Fruit fly (Drosophila melanogaster): ENCODE measurements around the gene Npc2c.

Npc2c gene

DNA sequence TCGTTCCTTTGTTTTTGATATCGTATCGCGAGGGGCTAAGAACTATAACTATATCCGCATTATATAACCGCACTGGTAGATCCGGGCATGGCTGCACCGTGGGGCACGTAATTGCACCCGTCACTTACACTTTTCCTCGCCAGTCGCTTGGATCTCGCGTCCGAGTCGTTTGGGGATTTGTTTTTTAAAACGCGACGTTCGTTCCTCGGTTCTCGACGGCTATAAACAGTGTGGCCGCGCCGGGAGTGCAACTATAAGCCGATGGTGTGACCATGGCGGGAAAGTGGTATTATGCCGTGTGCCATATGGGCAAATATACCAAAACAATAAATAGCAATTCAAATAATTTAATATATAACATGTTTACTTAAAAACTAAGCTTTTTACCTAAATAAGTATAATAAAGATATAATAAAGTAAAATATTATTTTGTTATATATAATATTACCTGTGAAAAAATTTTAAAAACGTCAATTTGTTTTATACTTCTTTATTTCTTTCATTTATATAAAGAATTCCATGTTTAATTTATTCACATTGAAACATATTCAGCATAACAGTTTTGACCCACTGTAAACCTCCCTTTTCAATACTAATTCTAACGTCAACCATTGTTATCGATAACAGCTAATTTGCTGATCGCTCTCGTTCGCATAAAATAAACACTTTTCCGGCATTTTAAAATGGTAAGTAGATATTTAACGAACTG is 17.2 kb upstream of the Npc2c start, which contains the start of the genes Mical and CG3909 (continued):
- TF ChIP-seq dysf (GFP tag; IDR thresholded peaks at IDR 0.05) (peak; percentile 90), grau (tag; optimal IDR thresholded peaks at IDR 0.05) (peak; percentile 90), gfzf (GFP tag; optimal IDR thresholded peaks at IDR 0.05) (peak; percentile 81), Meics (GFP tag; optimal IDR thresholded peaks at IDR 0.05) (peak; percentile 84), inv (GFP tag; IDR thresholded peaks at IDR 0.05; ENCODE audit: partially characterized antibody) (peak; percentile 32), Nf-YB (GFP tag; optimal IDR thresholded peaks at IDR 0.05) (peak; percentile 70), CG32772 (GFP tag; IDR thresholded peaks at IDR 0.05) (peak; percentile 88), tx (GFP tag; optimal IDR thresholded peaks at IDR 0.05) (peak; percentile 43), unc-4 (GFP tag; IDR thresholded peaks at IDR 0.05; ENCODE audit: partially characterized antibody) (no peak; the same call in 1 of the 2 replicates), CG14050 (GFP tag; IDR thresholded peaks at IDR 0.05) (peak; percentile 75; the same call in 2 of the 3 replicates), CG9932 (GFP tag; IDR thresholded peaks at IDR 0.05) (peak; percentile 96), CG11247 (GFP tag; IDR thresholded peaks at IDR 0.05) (peak; percentile 91), CG12744 (GFP tag; optimal IDR thresholded peaks at IDR 0.05) (no peak), HLHmδ (GFP tag; optimal IDR thresholded peaks at IDR 0.05) (peak; percentile 72), dmrt11E (tag; optimal IDR thresholded peaks at IDR 0.05) (peak; percentile 85), cg (GFP tag; optimal IDR thresholded peaks at IDR 0.05) (peak; percentile 52), tin (GFP tag; optimal IDR thresholded peaks at IDR 0.05) (peak; percentile 75), Ptx1 (GFP tag; IDR thresholded peaks at IDR 0.05) (peak; percentile 93), slp2 (GFP tag; optimal IDR thresholded peaks at IDR 0.05) (no peak), Hand (GFP tag; optimal IDR thresholded peaks at IDR 0.05) (peak; percentile 60), H2.0 (GFP tag; IDR thresholded peaks at IDR 0.05) (peak; percentile 91), fd3F (GFP tag; optimal IDR thresholded peaks at IDR 0.05) (peak; percentile 82), CG6254 (GFP tag; optimal IDR thresholded peaks at IDR 0.05) (peak; percentile 54), HHEX (GFP tag; optimal IDR thresholded peaks at IDR 0.05) (peak; percentile 63), CG14710 (tag; optimal IDR thresholded peaks at IDR 0.05) (peak; percentile 89), CG15073 (GFP tag; optimal IDR thresholded peaks at IDR 0.05) (no peak), CG31365 (tag; optimal IDR thresholded peaks at IDR 0.05) (peak; percentile 4), esg (GFP tag; conservative IDR thresholded peaks at IDR 0.05) (peak; percentile 86), Abd-B (GFP tag; optimal IDR thresholded peaks at IDR 0.05) (peak; percentile 81), psq (GFP tag; optimal IDR thresholded peaks at IDR 0.05) (peak; percentile 69), CG15696 (tag; optimal IDR thresholded peaks at IDR 0.05) (peak; percentile 80), gcm2 (GFP tag; optimal IDR thresholded peaks at IDR 0.05) (peak; percentile 13), CG6854 (GFP tag; optimal IDR thresholded peaks at IDR 0.05) (no peak), zen (tag; optimal IDR thresholded peaks at IDR 0.05) (peak; percentile 82), chn (GFP tag; optimal IDR thresholded peaks at IDR 0.05) (no peak), E2f1 (GFP tag; IDR thresholded peaks at IDR 0.05) (peak; percentile 93), Sox102F (GFP tag; optimal IDR thresholded peaks at IDR 0.05) (peak; percentile 89), NC2β (GFP tag; optimal IDR thresholded peaks at IDR 0.05) (peak; percentile 12), CG17385 (GFP tag; optimal IDR thresholded peaks at IDR 0.05) (peak; percentile 76), CG10209 (GFP tag; optimal IDR thresholded peaks at IDR 0.05) (peak; percentile 76), CG9215 (GFP tag; IDR thresholded peaks at IDR 0.05) (peak; percentile 84), CG17361 (GFP tag; IDR thresholded peaks at IDR 0.05) (peak; percentile 92), CG1603 (tag; optimal IDR thresholded peaks at IDR 0.05) (peak; percentile 44), ara (GFP tag; IDR thresholded peaks at IDR 0.05) (peak; percentile 59; the same call in 1 of the 2 replicates), tll (GFP tag; optimal IDR thresholded peaks at IDR 0.05) (peak in 1 of 2 experiments; percentile 12), bbx (GFP tag; IDR thresholded peaks at IDR 0.05; ENCODE audit: partially characterized antibody) (peak; percentile 50; the same call in 1 of the 2 replicates), mirr (GFP tag; optimal IDR thresholded peaks at IDR 0.05) (no peak), CG17829 (tag; optimal IDR thresholded peaks at IDR 0.05) (peak; percentile 93)

Data from whole organism, embryonic.